Worm (Caenorhabditis elegans): ENCODE measurements around the gene F53F1.4.

Gene F53F1.4

DNA sequence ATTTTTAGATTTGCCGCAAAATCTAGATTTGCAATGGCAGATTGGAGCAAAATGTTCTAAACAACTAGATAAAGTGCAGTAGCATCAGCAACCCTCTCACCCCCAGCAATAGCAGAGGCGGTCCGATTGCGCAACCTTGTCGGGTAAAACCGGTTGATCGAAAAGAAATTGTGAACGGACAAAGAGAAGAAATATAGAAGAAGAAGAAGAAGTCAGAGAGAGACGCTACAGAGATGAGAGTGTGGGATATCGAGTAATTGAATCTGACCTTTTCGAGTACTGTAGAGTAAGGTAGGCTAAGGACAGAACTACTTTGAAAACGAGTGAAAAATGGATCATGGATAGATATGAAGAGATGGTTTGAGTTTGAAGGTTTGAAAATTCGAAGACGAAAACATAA is 35.0 kb upstream of the F53F1.4 start (continued):
- TF ChIP-seq fkh-4 (tag; optimal IDR thresholded peaks at IDR 0.05; ENCODE audit: borderline replicate concordance): no peak
- no peak for TF ChIP-seq fkh-10 (GFP tag; optimal IDR thresholded peaks at IDR 0.05)
- no peak for TF ChIP-seq unc-86 (tag; optimal IDR thresholded peaks at IDR 0.05)
- no peak for TF ChIP-seq fos-1 (tag; optimal IDR thresholded peaks at IDR 0.05)
- TF ChIP-seq hlh-4 (tag; optimal IDR thresholded peaks at IDR 0.05): no peak
- peak; percentile 30 for TF ChIP-seq snu-23 (GFP tag; optimal IDR thresholded peaks at IDR 0.05)
- no peak for TF ChIP-seq pqm-1 (tag; optimal IDR thresholded peaks at IDR 0.05)
- no peak for TF ChIP-seq nhr-28 (tag; optimal IDR thresholded peaks at IDR 0.05)
- no peak for TF ChIP-seq efl-1 (optimal IDR thresholded peaks at IDR 0.05)
- TF ChIP-seq efl-1 (GFP tag; optimal IDR thresholded peaks at IDR 0.05 in 1 of 2): no peak
- TF ChIP-seq nhr-85 (tag): peak; percentile 95
- peak; percentile 71 for TF ChIP-seq blmp-1 (tag; optimal IDR thresholded peaks at IDR 0.05)
- no peak for TF ChIP-seq lir-3 (tag; optimal IDR thresholded peaks at IDR 0.05; ENCODE audit: poor library complexity)
- no peak for TF ChIP-seq ceh-63 (GFP tag; optimal IDR thresholded peaks at IDR 0.05)
- TF ChIP-seq nhr-20 (tag; optimal IDR thresholded peaks at IDR 0.05): peak; percentile 38
- no peak for TF ChIP-seq nhr-76 (tag; optimal IDR thresholded peaks at IDR 0.05)
- TF ChIP-seq unc-130 (tag; optimal IDR thresholded peaks at IDR 0.05): no peak
- TF ChIP-seq ceh-8 (GFP tag; optimal IDR thresholded peaks at IDR 0.05): no peak
- TF ChIP-seq nhr-47 (tag; optimal IDR thresholded peaks at IDR 0.05): peak; percentile 2
- TF ChIP-seq C16A3.4 (tag; optimal IDR thresholded peaks at IDR 0.05): peak; percentile 14
- TF ChIP-seq snpc-4 (tag; optimal IDR thresholded peaks at IDR 0.05): no peak
- TF ChIP-seq aly-2 (tag; optimal IDR thresholded peaks at IDR 0.05): no peak
- peak; percentile 83 for TF ChIP-seq lin-14 (GFP tag; optimal IDR thresholded peaks at IDR 0.05)
- no peak for TF ChIP-seq irx-1 (tag; optimal IDR thresholded peaks at IDR 0.05)
- no peak for TF ChIP-seq nhr-77 (tag; optimal IDR thresholded peaks at IDR 0.05)

DNA sequence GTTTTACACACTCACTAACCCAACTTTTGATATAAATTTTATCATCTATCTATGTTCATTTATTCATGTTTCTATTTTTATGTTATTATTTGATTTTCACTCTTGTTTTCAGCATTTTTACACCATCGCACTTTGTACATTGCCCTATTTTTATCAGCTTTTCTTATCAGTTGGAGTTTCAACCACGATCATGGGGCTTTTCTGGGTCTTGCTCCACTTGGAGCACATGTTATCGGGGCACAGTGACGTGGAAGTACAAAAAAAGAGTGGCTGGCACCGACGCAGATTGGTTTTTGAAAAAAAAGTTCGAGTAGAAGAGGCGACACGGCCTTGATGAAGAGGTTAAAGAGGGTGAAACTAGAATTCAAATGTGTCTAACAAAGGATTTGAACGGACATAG is 33.7 kb upstream of the F53F1.4 start:
- TF ChIP-seq mdl-1 (tag; optimal IDR thresholded peaks at IDR 0.05) (no peak), swsn-7 (tag; optimal IDR thresholded peaks at IDR 0.05) (no peak), dpl-1 (GFP tag; optimal IDR thresholded peaks at IDR 0.05) (peak in 1 of 3 experiments; percentile 9), nhr-20 (tag; optimal IDR thresholded peaks at IDR 0.05) (peak; percentile 30), efl-1 (optimal IDR thresholded peaks at IDR 0.05) (no peak), efl-1 (GFP tag; optimal IDR thresholded peaks at IDR 0.05 in 1 of 2) (peak in 1 of 2 experiments; percentile 60), nhr-11 (tag; optimal IDR thresholded peaks at IDR 0.05) (no peak), pax-3 (tag; optimal IDR thresholded peaks at IDR 0.05) (peak; percentile 26), pqm-1 (tag; optimal IDR thresholded peaks at IDR 0.05) (no peak), lin-14 (GFP tag; optimal IDR thresholded peaks at IDR 0.05) (no peak), nhr-28 (tag; optimal IDR thresholded peaks at IDR 0.05) (no peak), elt-2 (tag; optimal IDR thresholded peaks at IDR 0.05) (peak; percentile 97), nhr-12 (tag; optimal IDR thresholded peaks at IDR 0.05) (no peak), snu-23 (GFP tag; optimal IDR thresholded peaks at IDR 0.05) (no peak), jun-1 (tag; optimal IDR thresholded peaks at IDR 0.05) (peak; percentile 15), aly-2 (tag; optimal IDR thresholded peaks at IDR 0.05) (no peak), nhr-84 (tag; optimal IDR thresholded peaks at IDR 0.05) (no peak), ceh-90 (tag; optimal IDR thresholded peaks at IDR 0.05) (no peak), lir-3 (tag; optimal IDR thresholded peaks at IDR 0.05; ENCODE audit: poor library complexity) (no peak), nhr-90 (tag; optimal IDR thresholded peaks at IDR 0.05; ENCODE audit: poor library complexity) (peak; percentile 16), hpl-2 (GFP tag; optimal IDR thresholded peaks at IDR 0.05) (no peak), xbp-1 (tag; optimal IDR thresholded peaks at IDR 0.05) (no peak), grh-1 (GFP tag; IDR thresholded peaks at IDR 0.05) (no peak), lin-35 (GFP tag; optimal IDR thresholded peaks at IDR 0.05) (peak in 1 of 2 experiments; percentile 48), blmp-1 (tag; optimal IDR thresholded peaks at IDR 0.05) (no peak), unc-86 (tag; optimal IDR thresholded peaks at IDR 0.05) (no peak), nhr-71 (tag; optimal IDR thresholded peaks at IDR 0.05) (peak; percentile 37)

All from whole organism, L1 larva.